Fruit fly (Drosophila melanogaster) Kc167 (cell line): Measurements from ENCODE around the gene Poxm.

Experiments
- Myc ChIP-seq: fragments of >200 bp; optimal IDR thresholded peaks from 2 replicates; lab custom pipeline; 2017; ENCODE audit warnings: missing external identifiers
- insv ChIP-seq: fragments of >200 bp; optimal IDR thresholded peaks from 3 replicates; lab custom pipeline; 2018; ENCODE audit warnings: missing external identifiers
- psq ChIP-seq: fragments of >200 bp; optimal IDR thresholded peaks from 2 replicates; lab custom pipeline; 2017; ENCODE audit warnings: missing external identifiers

dm6 chr3R:8357372-8357992, 23.9 kb upstream of the Poxm start:
- TF ChIP-seq psq (lab: Kevin White, UChicago), result no peak
- no peak for TF ChIP-seq insv (lab: Kevin White, UChicago)
- no peak for TF ChIP-seq Myc (lab: Kevin White, UChicago)
